Worm (Caenorhabditis elegans) whole organism, L3 larva: ENCODE results near the gene npr-16.

ENCODE experiments used
- R02D3.7 ChIP-seq: fragments of 150-350 bp; optimal IDR thresholded peaks from 2 replicates; lab custom pipeline; 2014; ENCODE audit warnings: missing biosample characterization, missing genetic modification characterization
- ZK546.5 ChIP-seq: sonication (generic microtip); optimal IDR thresholded peaks from 2 replicates; lab custom pipeline; 2017; ENCODE audit warnings: missing biosample characterization, missing genetic modification characterization
- ama-1 ChIP-seq: fragments of 150-350 bp; optimal IDR thresholded peaks from 2 replicates; lab custom pipeline; 2018
- fos-1 ChIP-seq: fragments of 150-350 bp; optimal IDR thresholded peaks from 2 replicates; lab custom pipeline; 2014; ENCODE audit warnings: missing biosample characterization, missing genetic modification characterization
- jun-1 ChIP-seq: fragments of 150-350 bp; optimal IDR thresholded peaks from 2 replicates; lab custom pipeline; 2014; ENCODE audit warnings: missing biosample characterization, missing genetic modification reagents, missing genetic modification characterization
- nfya-1 ChIP-seq: sonication (generic microtip); optimal IDR thresholded peaks from 2 replicates; lab custom pipeline; 2017; ENCODE audit warnings: missing genetic modification characterization, mild to moderate bottlenecking, missing compliant biosample characterization, antibody characterized with exemption, moderate library complexity; ENCODE audit not compliant: insufficient read depth
- nhr-25 ChIP-seq: sonication (generic microtip); optimal IDR thresholded peaks from 2 replicates; lab custom pipeline; 2017; ENCODE audit warnings: missing biosample characterization, missing genetic modification characterization
- pha-4 ChIP-seq: fragments of 150-350 bp; optimal IDR thresholded peaks from 2 replicates; lab custom pipeline; 2014; ENCODE audit warnings: missing biosample characterization, missing genetic modification reagents, missing genetic modification characterization
- snpc-4 ChIP-seq: fragments of 150-350 bp; optimal IDR thresholded peaks from 2 replicates; lab custom pipeline; 2014; ENCODE audit warnings: missing biosample characterization, missing genetic modification characterization
- zag-1 ChIP-seq: fragments of 150-350 bp; optimal IDR thresholded peaks from 2 replicates; lab custom pipeline; 2014; ENCODE audit warnings: missing biosample characterization, missing genetic modification characterization
- ztf-11 ChIP-seq: fragments of 150-350 bp; optimal IDR thresholded peaks from 2 replicates; lab custom pipeline; 2014; ENCODE audit warnings: missing biosample characterization, missing genetic modification characterization

- TF ChIP-seq ztf-11 (tag; lab: Kevin White, UChicago) (no peak), snpc-4 (tag; lab: Kevin White, UChicago) (no peak), pha-4 (no peak), fos-1 (tag; lab: Kevin White, UChicago) (no peak), zag-1 (no peak), ZK546.5 (tag; lab: Kevin White, UChicago) (no peak), ama-1 (no peak), nfya-1 (tag; lab: Kevin White, UChicago) (no peak), R02D3.7 (tag; lab: Kevin White, UChicago) (no peak), nhr-25 (tag; lab: Kevin White, UChicago) (no peak), jun-1 (tag; lab: Kevin White, UChicago) (no peak)
Measured at ce11 chrX:3513715-3514114, 4.9 kb upstream of the npr-16 start.
